Worm (Caenorhabditis elegans): ENCODE results near the gene srx-133.

srx-133 gene

ce11 chrV:13889516-13889915, 41.0 kb downstream of the srx-133 start, which contains the start of gene spp-12:
Gene spp-12 (plus strand): TSS chrV:13889816.
- no peak for TF ChIP-seq unc-3 (GFP tag; conservative IDR thresholded peaks at IDR 0.05)
- no peak for TF ChIP-seq unc-3 (tag; optimal IDR thresholded peaks at IDR 0.05)
- no peak for TF ChIP-seq ceh-2 (tag; optimal IDR thresholded peaks at IDR 0.05)
- TF ChIP-seq che-1 (tag; optimal IDR thresholded peaks at IDR 0.05): no peak
- TF ChIP-seq fkh-6 (tag; optimal IDR thresholded peaks at IDR 0.05): no peak
- no peak for TF ChIP-seq ceh-34 (tag; optimal IDR thresholded peaks at IDR 0.05)
- no peak for TF ChIP-seq elt-4 (tag; optimal IDR thresholded peaks at IDR 0.05)
- TF ChIP-seq nfya-1 (tag; optimal IDR thresholded peaks at IDR 0.05): no peak
- TF ChIP-seq syd-9 (tag; optimal IDR thresholded peaks at IDR 0.05): no peak
- no peak for TF ChIP-seq sdc-2 (tag; optimal IDR thresholded peaks at IDR 0.05)
- no peak for TF ChIP-seq ama-1 (optimal IDR thresholded peaks at IDR 0.05)
- TF ChIP-seq tbx-7 (tag; optimal IDR thresholded peaks at IDR 0.05): no peak
- no peak for TF ChIP-seq ceh-9 (tag; optimal IDR thresholded peaks at IDR 0.05)
- no peak for TF ChIP-seq hlh-6 (tag; optimal IDR thresholded peaks at IDR 0.05)
- no peak for TF ChIP-seq rnt-1 (tag; optimal IDR thresholded peaks at IDR 0.05)
- no peak for TF ChIP-seq ceh-31 (tag; optimal IDR thresholded peaks at IDR 0.05)
- no peak for TF ChIP-seq hlh-30 (tag; optimal IDR thresholded peaks at IDR 0.05; ENCODE audit: insufficient read depth)
- TF ChIP-seq unc-86 (tag; optimal IDR thresholded peaks at IDR 0.05): no peak

- no peak for TF ChIP-seq ztf-16 (tag; optimal IDR thresholded peaks at IDR 0.05)
Observed at ce11 chrV:13890473-13890872, 42.0 kb downstream of the srx-133 start, which contains the start of gene lbp-8. Gene lbp-8 (plus strand): TSS chrV:13890773.

ce11 chrV:13891489-13891888, 43.0 kb downstream of the srx-133 start:
- no peak for TF ChIP-seq ceh-31 (tag; optimal IDR thresholded peaks at IDR 0.05)

- no peak for TF ChIP-seq fkh-6 (tag; optimal IDR thresholded peaks at IDR 0.05)
- no peak for TF ChIP-seq odd-2 (tag; optimal IDR thresholded peaks at IDR 0.05)
- no peak for TF ChIP-seq pat-9 (tag; optimal IDR thresholded peaks at IDR 0.05)
- TF ChIP-seq ceh-19 (GFP tag; optimal IDR thresholded peaks at IDR 0.05): no peak
- no peak for TF ChIP-seq gmeb-2 (tag; optimal IDR thresholded peaks at IDR 0.05)
- no peak for TF ChIP-seq pha-2 (tag; optimal IDR thresholded peaks at IDR 0.05)
- TF ChIP-seq elt-2 (tag; optimal IDR thresholded peaks at IDR 0.05): peak; percentile 46
- peak; percentile 31 for TF ChIP-seq tbx-2 (tag; optimal IDR thresholded peaks at IDR 0.05)
- no peak for TF ChIP-seq eyg-1 (tag; optimal IDR thresholded peaks at IDR 0.05)
- no peak for TF ChIP-seq che-1 (tag; optimal IDR thresholded peaks at IDR 0.05)
- TF ChIP-seq hlh-13 (GFP tag; optimal IDR thresholded peaks at IDR 0.05): no peak
- TF ChIP-seq hlh-15 (tag; optimal IDR thresholded peaks at IDR 0.05): no peak
Observed at ce11 chrV:13892457-13893375, 44.2 kb downstream of the srx-133 start, which contains the start of gene sptl-3. Gene sptl-3 (plus strand): TSS chrV:13893325.

- TF ChIP-seq elt-2 (tag; optimal IDR thresholded peaks at IDR 0.05): peak; percentile 51
- no peak for TF ChIP-seq pax-1 (tag; optimal IDR thresholded peaks at IDR 0.05)
- no peak for TF ChIP-seq unc-42 (tag; optimal IDR thresholded peaks at IDR 0.05)
- no peak for TF ChIP-seq pha-2 (tag; optimal IDR thresholded peaks at IDR 0.05)
- TF ChIP-seq ref-2 (tag; optimal IDR thresholded peaks at IDR 0.05): no peak
Observed at ce11 chrV:13893583-13893982, 45.1 kb downstream of the srx-133 start.

- TF ChIP-seq nhr-11 (tag; optimal IDR thresholded peaks at IDR 0.05) (no peak), elt-2 (tag; optimal IDR thresholded peaks at IDR 0.05) (peak; percentile 22)
Observed at ce11 chrV:13898356-13898755, 49.9 kb downstream of the srx-133 start, which contains the start of gene cyp-35C1. Gene cyp-35C1 (minus strand): TSS chrV:13898487.
